Worm (Caenorhabditis elegans) whole organism, early embryonic: ENCODE results near the gene F07F6.7.

ENCODE experiments used
- B0310.2 ChIP-seq: sonication (generic microtip); optimal IDR thresholded peaks from 2 replicates; lab custom pipeline; 2016; ENCODE audit warnings: mild to moderate bottlenecking, missing genetic modification characterization, missing compliant biosample characterization
- F13C5.2 ChIP-seq: sonication (generic microtip); optimal IDR thresholded peaks from 2 replicates; lab custom pipeline; 2017; ENCODE audit warnings: mild to moderate bottlenecking, missing genetic modification characterization, inconsistent platforms, missing compliant biosample characterization
- aly-1 ChIP-seq: sonication (generic microtip); optimal IDR thresholded peaks from 2 replicates; lab custom pipeline; 2016; ENCODE audit warnings: missing genetic modification characterization, missing compliant biosample characterization
- ama-1 ChIP-seq: fragments of 150-350 bp; optimal IDR thresholded peaks from 2 replicates; lab custom pipeline; 2014
- ceh-13 ChIP-seq: fragments of 200-800 bp; sonication (Bioruptor generic); optimal IDR thresholded peaks from 2 replicates; lab custom pipeline; 2018; ENCODE audit warnings: mild to moderate bottlenecking, missing genetic modification characterization, missing compliant biosample characterization
- ceh-36 ChIP-seq: sonication (generic microtip); optimal IDR thresholded peaks from 2 replicates; lab custom pipeline; 2016; ENCODE audit warnings: missing genetic modification characterization, inconsistent platforms, missing compliant biosample characterization
- ets-7 ChIP-seq: sonication (generic microtip); optimal IDR thresholded peaks from 2 replicates; lab custom pipeline; 2016; ENCODE audit warnings: missing genotype, missing genetic modification characterization, missing compliant biosample characterization
- flt-1 ChIP-seq: fragments of 200-800 bp; sonication (Bioruptor generic); IDR thresholded peaks from 2 replicates; pipeline ENCODE4 v1.3.6; 2022; ENCODE audit warnings: missing genetic modification characterization, missing compliant biosample characterization
- hmbx-1 ChIP-seq: sonication (generic microtip); optimal IDR thresholded peaks from 2 replicates; lab custom pipeline; 2016; ENCODE audit warnings: mild to moderate bottlenecking, missing genetic modification characterization, missing compliant biosample characterization
- hmg-4 ChIP-seq: fragments of 200-800 bp; sonication (Bioruptor generic); optimal IDR thresholded peaks from 2 replicates; lab custom pipeline; 2018; ENCODE audit warnings: mild to moderate bottlenecking, missing genetic modification characterization, missing compliant biosample characterization
- hnd-1 ChIP-seq: sonication (generic microtip); optimal IDR thresholded peaks from 2 replicates; lab custom pipeline; 2016; ENCODE audit warnings: missing genetic modification characterization, missing compliant biosample characterization
- pes-1 ChIP-seq: fragments of 200-800 bp; sonication (Bioruptor generic); IDR thresholded peaks from 2 replicates; pipeline ENCODE4 v1.3.6; 2022; ENCODE audit warnings: missing genetic modification reagents, missing genetic modification characterization, missing compliant biosample characterization
- scrt-1 ChIP-seq: fragments of 200-800 bp; sonication (Bioruptor generic); IDR thresholded peaks from 2 replicates; pipeline ENCODE4 v1.3.6; 2022; ENCODE audit warnings: missing genetic modification characterization, missing compliant biosample characterization
- sea-1 ChIP-seq: fragments of 200-800 bp; sonication (Bioruptor generic); conservative IDR thresholded peaks from 2 replicates; pipeline ENCODE4 v1.3.6; 2022; ENCODE audit warnings: missing genetic modification characterization, missing compliant biosample characterization
- tbx-11 ChIP-seq: fragments of 200-800 bp; sonication (Bioruptor generic); IDR thresholded peaks from 2 replicates; pipeline ENCODE4 v1.3.6; 2022; ENCODE audit warnings: missing genetic modification characterization, missing compliant biosample characterization
- tbx-37 ChIP-seq: fragments of 200-800 bp; sonication (Bioruptor generic); conservative IDR thresholded peaks from 2 replicates; pipeline ENCODE4 v1.3.6; 2022; ENCODE audit warnings: missing genetic modification reagents, missing genetic modification characterization, missing compliant biosample characterization
- tra-4 ChIP-seq: sonication (generic microtip); optimal IDR thresholded peaks from 2 replicates; lab custom pipeline; 2017; ENCODE audit warnings: missing genetic modification characterization, missing compliant biosample characterization

F07F6.7 gene

ce11 chrII:5423832-5424231 is at the start of gene F07F6.7:
TSS of gene F07F6.7 (minus strand) at chrII:5423858.
- TF ChIP-seq tbx-11, result no peak
- no peak for TF ChIP-seq flt-1 (GFP tag; lab: Robert Waterston, UW)
- no peak for TF ChIP-seq F13C5.2 (tag; lab: Kevin White, UChicago)
- TF ChIP-seq tbx-37 (GFP tag; lab: Robert Waterston, UW), result no peak
- TF ChIP-seq hmbx-1 (tag; lab: Kevin White, UChicago), result no peak
- TF ChIP-seq scrt-1 (GFP tag; lab: Robert Waterston, UW), result no peak
- no peak for TF ChIP-seq ama-1 (lab: Kevin White, UChicago)
- no peak for TF ChIP-seq B0310.2
- TF ChIP-seq aly-1 (tag; lab: Kevin White, UChicago), result no peak

- TF ChIP-seq pes-1, result no peak
- no peak for TF ChIP-seq F13C5.2 (tag; lab: Kevin White, UChicago)
- no peak for TF ChIP-seq aly-1 (tag; lab: Kevin White, UChicago)
- no peak for TF ChIP-seq hmg-4
- TF ChIP-seq ets-7 (tag; lab: Kevin White, UChicago), result no peak
Observed at ce11 chrII:5465729-5466408, 42.2 kb upstream of the F07F6.7 start, which contains the start of gene clr-1. TSS of gene clr-1 (plus strand) at chrII:5466358.

- TF ChIP-seq tbx-11, result no peak
- TF ChIP-seq hnd-1, result no peak
- TF ChIP-seq ama-1 (lab: Kevin White, UChicago), result no peak
- no peak for TF ChIP-seq aly-1 (tag; lab: Kevin White, UChicago)
- TF ChIP-seq tbx-37 (GFP tag; lab: Robert Waterston, UW), result 0 out of 2 replicates have a peak, but pooled peaks have one; percentile 10
- peak; percentile 47 for TF ChIP-seq hmg-4
- no peak for TF ChIP-seq ceh-36
- TF ChIP-seq tra-4, result no peak
- TF ChIP-seq ceh-13, result no peak
- peak; percentile 5 for TF ChIP-seq F13C5.2 (tag; lab: Kevin White, UChicago)
- no peak for TF ChIP-seq ets-7 (tag; lab: Kevin White, UChicago)
- TF ChIP-seq flt-1 (GFP tag; lab: Robert Waterston, UW), result no peak
- no peak for TF ChIP-seq scrt-1 (GFP tag; lab: Robert Waterston, UW)
- no peak for TF ChIP-seq pes-1
- TF ChIP-seq hmbx-1 (tag; lab: Kevin White, UChicago), result no peak
- TF ChIP-seq B0310.2, result no peak
- no peak for TF ChIP-seq sea-1
Observed at ce11 chrII:5463692-5464300, 40.1 kb upstream of the F07F6.7 start.

ce11 chrII:5460911-5461310 is 37.3 kb upstream of the F07F6.7 start:
- TF ChIP-seq scrt-1 (GFP tag; lab: Robert Waterston, UW), result no peak
- TF ChIP-seq hmbx-1 (tag; lab: Kevin White, UChicago), result no peak

ce11 chrII:5459534-5459933 is 35.9 kb upstream of the F07F6.7 start:
- no peak for TF ChIP-seq sea-1
- TF ChIP-seq hmbx-1 (tag; lab: Kevin White, UChicago), result no peak
- TF ChIP-seq aly-1 (tag; lab: Kevin White, UChicago), result no peak
- no peak for TF ChIP-seq ceh-13
- no peak for TF ChIP-seq tbx-37 (GFP tag; lab: Robert Waterston, UW)
- TF ChIP-seq pes-1, result no peak
- no peak for TF ChIP-seq B0310.2
- TF ChIP-seq hnd-1, result no peak
- no peak for TF ChIP-seq F13C5.2 (tag; lab: Kevin White, UChicago)

- TF ChIP-seq B0310.2, result no peak
- no peak for TF ChIP-seq ama-1 (lab: Kevin White, UChicago)
- no peak for TF ChIP-seq aly-1 (tag; lab: Kevin White, UChicago)
- TF ChIP-seq scrt-1 (GFP tag; lab: Robert Waterston, UW), result no peak
- no peak for TF ChIP-seq F13C5.2 (tag; lab: Kevin White, UChicago)
- TF ChIP-seq tbx-37 (GFP tag; lab: Robert Waterston, UW), result no peak
- TF ChIP-seq hmbx-1 (tag; lab: Kevin White, UChicago), result no peak
- no peak for TF ChIP-seq flt-1 (GFP tag; lab: Robert Waterston, UW)
- no peak for TF ChIP-seq tra-4
- no peak for TF ChIP-seq sea-1
- TF ChIP-seq hnd-1, result no peak
- TF ChIP-seq ceh-13, result no peak
- TF ChIP-seq ceh-36, result no peak
- TF ChIP-seq ets-7 (tag; lab: Kevin White, UChicago), result no peak
- TF ChIP-seq pes-1, result no peak
- no peak for TF ChIP-seq tbx-11
- TF ChIP-seq hmg-4, result no peak
Observed at ce11 chrII:5458683-5459410, 35.2 kb upstream of the F07F6.7 start.

ce11 chrII:5455650-5456355 is 32.1 kb upstream of the F07F6.7 start, which contains the start of gene daz-1:
TSS of gene daz-1 (plus strand) at chrII:5456305.
- TF ChIP-seq flt-1 (GFP tag; lab: Robert Waterston, UW) (no peak), ets-7 (tag; lab: Kevin White, UChicago) (no peak), aly-1 (tag; lab: Kevin White, UChicago) (no peak), F13C5.2 (tag; lab: Kevin White, UChicago) (no peak), hmg-4 (no peak), ceh-13 (no peak), scrt-1 (GFP tag; lab: Robert Waterston, UW) (no peak), pes-1 (no peak), hmbx-1 (tag; lab: Kevin White, UChicago) (no peak), hnd-1 (no peak), tbx-11 (no peak), sea-1 (no peak), B0310.2 (no peak), ama-1 (lab: Kevin White, UChicago) (no peak), tra-4 (no peak), ceh-36 (no peak), tbx-37 (GFP tag; lab: Robert Waterston, UW) (no peak)
